Fruit fly (Drosophila melanogaster) whole organism, embryonic: ENCODE data around the gene fig.

Experiments used
- ATbp ChIP-seq: fragments of 200-800 bp; sonication (Bioruptor generic); optimal IDR thresholded peaks from 2 replicates; lab custom pipeline; 2017; ENCODE audit warnings: missing biosample characterization, mild to moderate bottlenecking, missing genetic modification characterization, missing genetic modification reagents
- Asciz ChIP-seq: fragments of 200-800 bp; sonication (Bioruptor generic); optimal IDR thresholded peaks from 2 replicates; lab custom pipeline; 2017; ENCODE audit warnings: missing biosample characterization, mild to moderate bottlenecking, missing genetic modification characterization, missing genetic modification reagents
- BtbVII ChIP-seq: fragments of 200-800 bp; sonication (Bioruptor generic); optimal IDR thresholded peaks from 3 replicates; lab custom pipeline; 2017; ENCODE audit warnings: missing biosample characterization, mild to moderate bottlenecking, missing genetic modification characterization
- CG11247 ChIP-seq: fragments of 200-800 bp; sonication (Bioruptor generic); IDR thresholded peaks from 2 replicates; pipeline ENCODE4 v1.3.6; 2022; ENCODE audit warnings: missing biosample characterization, missing genetic modification characterization
- CG14014 ChIP-seq: fragments of 200-800 bp; sonication (Bioruptor generic); IDR thresholded peaks from 2 replicates; pipeline ENCODE4 v1.3.6; 2022; ENCODE audit warnings: missing biosample characterization, missing genetic modification characterization
- CG15011 ChIP-seq: fragments of 200-800 bp; sonication (Bioruptor generic); optimal IDR thresholded peaks from 3 replicates; lab custom pipeline; 2018; ENCODE audit warnings: missing biosample characterization, mild to moderate bottlenecking, missing genetic modification characterization
- CG1603 ChIP-seq: fragments of 200-800 bp; sonication (Bioruptor generic); optimal IDR thresholded peaks from 2 replicates; lab custom pipeline; 2019; ENCODE audit warnings: missing biosample characterization, mild to moderate bottlenecking, missing genetic modification characterization, moderate library complexity
- CG16779 ChIP-seq: fragments of 200-800 bp; sonication (Bioruptor generic); IDR thresholded peaks from 2 replicates; pipeline ENCODE4 v1.3.6; 2022; ENCODE audit warnings: missing biosample characterization, missing genetic modification characterization
- CG17385 ChIP-seq: fragments of 200-800 bp; sonication (Bioruptor generic); optimal IDR thresholded peaks from 3 replicates; lab custom pipeline; 2018; ENCODE audit warnings: missing biosample characterization, mild to moderate bottlenecking, missing genetic modification characterization
- CG2120 ChIP-seq: fragments of 200-800 bp; sonication (Bioruptor generic); optimal IDR thresholded peaks from 3 replicates; lab custom pipeline; 2016; ENCODE audit warnings: missing biosample characterization, missing genetic modification characterization
- CG42726 ChIP-seq: fragments of 200-800 bp; sonication (Bioruptor generic); IDR thresholded peaks from 2 replicates; pipeline ENCODE4 v1.3.6; 2022; ENCODE audit warnings: missing biosample characterization, missing genetic modification characterization; ENCODE audit not compliant: partially characterized antibody
- CG4360 ChIP-seq: fragments of 200-800 bp; sonication (Bioruptor generic); IDR thresholded peaks from 2 replicates; pipeline ENCODE4 v1.3.6; 2022; ENCODE audit warnings: missing biosample characterization, missing genetic modification characterization
- CG5953 ChIP-seq: fragments of 200-800 bp; sonication (Bioruptor generic); IDR thresholded peaks from 2 replicates; pipeline ENCODE4 v1.3.6; 2022; ENCODE audit warnings: missing biosample characterization, missing genetic modification characterization
- CG6683 ChIP-seq: fragments of 200-800 bp; sonication (Bioruptor generic); optimal IDR thresholded peaks from 2 replicates; lab custom pipeline; 2017; ENCODE audit warnings: missing biosample characterization, mild to moderate bottlenecking, missing genetic modification characterization, missing genetic modification reagents
- CG6689 ChIP-seq: fragments of 200-800 bp; sonication (Bioruptor generic); IDR thresholded peaks from 2 replicates; pipeline ENCODE4 v1.3.6; 2022; ENCODE audit warnings: missing biosample characterization, missing genetic modification characterization
- CG6791 ChIP-seq: fragments of 200-800 bp; sonication (Bioruptor generic); IDR thresholded peaks from 3 replicates; pipeline ENCODE4 v1.3.6; 2022; ENCODE audit warnings: missing biosample characterization, missing genetic modification characterization; ENCODE audit not compliant: partially characterized antibody
- CG6813 ChIP-seq: fragments of 200-800 bp; sonication (Bioruptor generic); optimal IDR thresholded peaks from 2 replicates; lab custom pipeline; 2017; ENCODE audit warnings: missing biosample characterization, missing genetic modification characterization, mild to moderate bottlenecking, moderate library complexity, missing genetic modification reagents
- CG6854 ChIP-seq: fragments of 200-800 bp; sonication (Bioruptor generic); optimal IDR thresholded peaks from 3 replicates; lab custom pipeline; 2017; ENCODE audit warnings: missing biosample characterization, mild to moderate bottlenecking, missing genetic modification characterization
- CG8290 ChIP-seq, 3 experiments: fragments of 200-800 bp; sonication (Bioruptor generic); optimal IDR thresholded peaks; 2 replicates each; lab custom pipeline; 2016 to 2019; ENCODE audit warnings: missing biosample characterization in 3 of 3, missing genetic modification characterization in 3 of 3, mild to moderate bottlenecking in 2 of 3, moderate library complexity in 1 of 3
- CG8388 ChIP-seq: fragments of 200-800 bp; sonication (Bioruptor generic); optimal IDR thresholded peaks from 2 replicates; lab custom pipeline; 2019; ENCODE audit warnings: missing biosample characterization, mild to moderate bottlenecking, missing genetic modification characterization, moderate library complexity
- CG8944 ChIP-seq: fragments of 200-800 bp; sonication (Bioruptor generic); optimal IDR thresholded peaks from 3 replicates; lab custom pipeline; 2016; ENCODE audit warnings: missing biosample characterization, missing genetic modification characterization
- CTCF ChIP-seq: fragments of 200-800 bp; sonication (Bioruptor generic); optimal IDR thresholded peaks from 2 replicates; lab custom pipeline; 2017; ENCODE audit warnings: missing biosample characterization, mild to moderate bottlenecking, missing genetic modification characterization, moderate library complexity
- Chrac-16 ChIP-seq: fragments of 200-800 bp; sonication (Bioruptor generic); optimal IDR thresholded peaks from 3 replicates; lab custom pipeline; 2016; ENCODE audit warnings: missing biosample characterization, missing genetic modification characterization
- CrebB ChIP-seq: fragments of 200-800 bp; sonication (Bioruptor generic); optimal IDR thresholded peaks from 3 replicates; lab custom pipeline; 2018; ENCODE audit warnings: missing biosample characterization, mild to moderate bottlenecking, missing genetic modification characterization
- Dek ChIP-seq: fragments of 200-800 bp; sonication (Bioruptor generic); optimal IDR thresholded peaks from 3 replicates; lab custom pipeline; 2019; ENCODE audit warnings: missing biosample characterization, mild to moderate bottlenecking, missing genetic modification characterization, moderate library complexity
- Drgx ChIP-seq: fragments of 200-800 bp; sonication (Bioruptor generic); IDR thresholded peaks from 2 replicates; pipeline ENCODE4 v1.3.6; 2022; ENCODE audit warnings: missing biosample characterization, missing genetic modification characterization
- Eip74EF ChIP-seq, 2 experiments: fragments of 200-800 bp in 1 of 2; fragments of >200 bp in 1 of 2; sonication (Bioruptor generic) in 1 of 2; optimal IDR thresholded peaks; 2 replicates each; lab custom pipeline; 2017 to 2019; ENCODE audit warnings: missing biosample characterization in 2 of 2, missing genetic modification characterization in 2 of 2, mild to moderate bottlenecking in 1 of 2, moderate library complexity in 1 of 2
- Fer1 ChIP-seq: fragments of 200-800 bp; sonication (Bioruptor generic); optimal IDR thresholded peaks from 2 replicates; lab custom pipeline; 2017; ENCODE audit warnings: missing biosample characterization, mild to moderate bottlenecking, missing genetic modification characterization
- Fer3 ChIP-seq: fragments of 200-800 bp; sonication (Bioruptor generic); optimal IDR thresholded peaks from 2 replicates; lab custom pipeline; 2018; ENCODE audit warnings: missing biosample characterization, mild to moderate bottlenecking, missing genetic modification characterization, moderate library complexity
- Gsc ChIP-seq: fragments of 200-800 bp; sonication (Bioruptor generic); IDR thresholded peaks from 2 replicates; pipeline ENCODE4 v1.3.6; 2022; ENCODE audit warnings: missing biosample characterization, missing genetic modification characterization
- HHEX ChIP-seq: fragments of 200-800 bp; sonication (Bioruptor generic); optimal IDR thresholded peaks from 3 replicates; lab custom pipeline; 2017; ENCODE audit warnings: missing biosample characterization, mild to moderate bottlenecking, missing genetic modification characterization, missing genetic modification reagents
- Hmr ChIP-seq: fragments of 200-800 bp; sonication (Bioruptor generic); optimal IDR thresholded peaks from 3 replicates; lab custom pipeline; 2017; ENCODE audit warnings: mild to moderate bottlenecking, missing biosample characterization, missing genetic modification reagents, missing genetic modification characterization
- Lhr ChIP-seq: fragments of 200-800 bp; sonication (Bioruptor generic); optimal IDR thresholded peaks from 3 replicates; lab custom pipeline; 2017; ENCODE audit warnings: mild to moderate bottlenecking, missing biosample characterization, missing genetic modification reagents, missing genetic modification characterization
- NFAT ChIP-seq: fragments of 200-800 bp; sonication (Bioruptor generic); IDR thresholded peaks from 2 replicates; pipeline ENCODE4 v1.3.6; 2022; ENCODE audit warnings: missing biosample characterization, missing genetic modification characterization
- Taf1 ChIP-seq: fragments of 200-800 bp; sonication (Bioruptor generic); IDR thresholded peaks from 2 replicates; pipeline ENCODE4 v1.3.6; 2022; ENCODE audit warnings: missing biosample characterization, missing genetic modification characterization
- aop ChIP-seq: fragments of 200-800 bp; sonication (Bioruptor generic); IDR thresholded peaks from 2 replicates; pipeline ENCODE4 v1.3.6; 2022; ENCODE audit warnings: missing biosample characterization, missing genetic modification characterization
- bowl ChIP-seq: fragments of 200-800 bp; sonication (Bioruptor generic); IDR thresholded peaks from 2 replicates; pipeline ENCODE4 v1.3.6; 2022; ENCODE audit warnings: missing biosample characterization, missing genetic modification characterization
- cad ChIP-seq: fragments of >200 bp; optimal IDR thresholded peaks from 2 replicates; lab custom pipeline; 2017; ENCODE audit warnings: missing biosample characterization, missing genetic modification characterization
- ci ChIP-seq: fragments of 200-800 bp; sonication (Bioruptor generic); IDR thresholded peaks from 3 replicates; pipeline ENCODE4 v1.3.6; 2022; ENCODE audit warnings: missing biosample characterization, missing genetic modification characterization
- crol ChIP-seq: fragments of 200-800 bp; sonication (Bioruptor generic); IDR thresholded peaks from 2 replicates; pipeline ENCODE4 v1.3.6; 2022; ENCODE audit warnings: missing biosample characterization, missing genetic modification characterization
- kni ChIP-seq: fragments of 200-800 bp; sonication (Bioruptor generic); optimal IDR thresholded peaks from 3 replicates; lab custom pipeline; 2017; ENCODE audit warnings: mild to moderate bottlenecking, missing biosample characterization, missing genetic modification reagents, missing genetic modification characterization
- mirr ChIP-seq: fragments of 200-800 bp; sonication (Bioruptor generic); optimal IDR thresholded peaks from 3 replicates; lab custom pipeline; 2018; ENCODE audit warnings: missing biosample characterization, mild to moderate bottlenecking, missing genetic modification characterization
- pan ChIP-seq, 4 experiments: fragments of >200 bp in 3 of 4; fragments of 200-800 bp in 1 of 4; sonication (Bioruptor generic) in 1 of 4; optimal IDR thresholded peaks in 3 of 4; IDR thresholded peaks in 1 of 4; 2 replicates each; pipeline versions ENCODE4 v1.3.6 to Lab custom; 2017 to 2022; ENCODE audit warnings: missing biosample characterization in 2 of 4, missing genetic modification characterization in 2 of 4, mixed read lengths in 1 of 4
- pzg ChIP-seq: fragments of 200-800 bp; sonication (Bioruptor generic); optimal IDR thresholded peaks from 3 replicates; lab custom pipeline; 2018; ENCODE audit warnings: missing biosample characterization, mild to moderate bottlenecking, missing genetic modification characterization, moderate library complexity
- ranshi ChIP-seq: fragments of 200-800 bp; sonication (Bioruptor generic); IDR thresholded peaks from 2 replicates; pipeline ENCODE4 v1.3.6; 2022; ENCODE audit warnings: missing biosample characterization, missing genetic modification characterization
- sqz ChIP-seq: fragments of 200-800 bp; sonication (Bioruptor generic); optimal IDR thresholded peaks from 3 replicates; lab custom pipeline; 2018; ENCODE audit warnings: missing biosample characterization, mild to moderate bottlenecking, missing genetic modification characterization
- yki ChIP-seq: fragments of >200 bp; optimal IDR thresholded peaks from 3 replicates; lab custom pipeline; 2018
- zen2 ChIP-seq: fragments of 200-800 bp; sonication (Bioruptor generic); IDR thresholded peaks from 3 replicates; pipeline ENCODE4 v1.3.6; 2022; ENCODE audit warnings: missing biosample characterization, missing genetic modification characterization; ENCODE audit not compliant: partially characterized antibody

fig gene

dm6 chr3R:29774360-29775193 lies 5.7 kb downstream of the fig start (continued):
- TF ChIP-seq crol (GFP tag; lab: Robert Waterston, UW) (peak; percentile 70; the same call in 1 of the 2 replicates), Taf1 (GFP tag; lab: Robert Waterston, UW) (no peak), kni (GFP tag; lab: Kevin White, UChicago) (peak; percentile 46), CG6689 (GFP tag; lab: Robert Waterston, UW) (no peak), BtbVII (GFP tag; lab: Kevin White, UChicago) (peak; percentile 26), mirr (peak; percentile 47), HHEX (GFP tag; lab: Kevin White, UChicago) (no peak), NFAT (GFP tag; lab: Robert Waterston, UW) (peak; percentile 3; the same call in 1 of the 2 replicates), Drgx (GFP tag; lab: Robert Waterston, UW) (0 out of 2 replicates have a peak, but pooled peaks have one; percentile 37), CG17385 (GFP tag; lab: Kevin White, UChicago) (peak; percentile 45), Chrac-16 (no peak), CG8944 (GFP tag; lab: Kevin White, UChicago) (no peak), Asciz (GFP tag; lab: Kevin White, UChicago) (no peak), CG8388 (no peak), aop (no peak), CG2120 (GFP tag; lab: Kevin White, UChicago) (no peak), yki (lab: Kevin White, UChicago) (peak; percentile 100), ci (GFP tag; lab: Robert Waterston, UW) (peak; percentile 57; the same call in 1 of the 3 replicates), CG6854 (GFP tag; lab: Kevin White, UChicago) (peak; percentile 53), CrebB (tag; lab: Kevin White, UChicago) (peak; percentile 56), Fer1 (peak; percentile 38), Dek (tag; lab: Kevin White, UChicago) (no peak), CG6791 (GFP tag; lab: Robert Waterston, UW) (peak; percentile 19; the same call in 1 of the 3 replicates), CG6683 (no peak), Eip74EF (GFP tag; optimal IDR thresholded peaks at IDR 0.05; lab: Kevin White, UChicago) (no peak), pzg (GFP tag; lab: Kevin White, UChicago) (no peak), CG6813 (GFP tag; lab: Kevin White, UChicago) (no peak), ranshi (GFP tag; lab: Robert Waterston, UW) (no peak; the same call in 1 of the 2 replicates), CG1603 (no peak), Fer3 (tag; lab: Kevin White, UChicago) (no peak), pan (optimal IDR thresholded peaks at IDR 0.05; lab: Kevin White, UChicago) (no peak), pan (GFP tag; optimal IDR thresholded peaks at IDR 0.05 in 1 of 2, IDR thresholded peaks at IDR 0.05 in 1 of 2) (peak in 1 of 2 experiments; percentile 34), CG5953 (GFP tag; lab: Robert Waterston, UW) (no peak), CG42726 (no peak), CG14014 (GFP tag; lab: Robert Waterston, UW) (peak; percentile 29; the same call in 1 of the 2 replicates), Lhr (GFP tag; lab: Kevin White, UChicago) (no peak), sqz (GFP tag; lab: Kevin White, UChicago) (peak; percentile 54), CG8290 (GFP tag; optimal IDR thresholded peaks at IDR 0.05; lab: Kevin White, UChicago) (no peak), CG8290 (tag; optimal IDR thresholded peaks at IDR 0.05; lab: Kevin White, UChicago) (peak in 1 of 2 experiments; percentile 21), CG16779 (GFP tag; lab: Robert Waterston, UW) (no peak), Gsc (no peak), Hmr (GFP tag; lab: Kevin White, UChicago) (no peak), bowl (GFP tag; lab: Robert Waterston, UW) (no peak), cad (GFP tag; lab: Kevin White, UChicago) (peak; percentile 38), ATbp (GFP tag; lab: Kevin White, UChicago) (peak; percentile 40), CG4360 (GFP tag; lab: Robert Waterston, UW) (peak; percentile 91), CG11247 (GFP tag; lab: Robert Waterston, UW) (no peak), CG15011 (GFP tag; lab: Kevin White, UChicago) (no peak), CTCF (GFP tag; lab: Kevin White, UChicago) (no peak), zen2 (peak; percentile 83; the same call in 2 of the 3 replicates)
